Fruit fly (Drosophila melanogaster): Measurements from ENCODE around the gene CG8087.
A peak's percentile ranks its signal among the peaks of the same experiment; 100 is the strongest.

The CG8087 gene

DNA sequence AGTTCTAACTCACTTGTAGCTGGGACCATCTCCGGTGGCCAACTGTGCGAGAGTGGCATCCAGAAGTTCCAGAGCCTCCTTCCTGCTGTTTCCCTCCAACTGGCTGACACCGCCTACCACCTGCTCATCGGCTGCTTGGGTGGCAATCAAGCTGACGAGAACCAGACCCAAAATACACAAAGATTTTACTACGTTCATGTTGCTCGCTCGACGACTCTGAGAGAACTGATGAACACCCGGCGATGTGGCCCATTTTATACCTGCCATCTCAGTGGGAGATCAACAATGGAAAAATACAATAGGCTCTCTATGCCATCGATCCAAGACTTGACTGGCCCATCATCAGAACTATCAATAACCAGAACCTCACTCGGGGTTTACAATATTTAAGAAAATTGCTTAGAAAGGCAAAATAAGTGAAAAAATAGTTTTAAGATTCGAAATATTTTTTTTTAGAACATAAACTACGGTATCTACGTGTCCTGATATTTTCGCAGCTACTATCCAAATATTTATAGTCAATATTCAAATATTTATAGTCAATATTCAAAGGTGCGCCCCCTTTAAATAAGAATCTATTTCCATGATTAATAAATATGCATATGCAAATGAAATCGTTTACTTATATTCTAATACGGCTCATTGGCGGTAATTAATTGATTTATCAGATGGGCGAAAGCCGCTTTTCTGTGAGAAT lies 5.0 kb upstream of the CG8087 start, which contains the start of gene Cys (continued):
- TF ChIP-seq tx (GFP tag; optimal IDR thresholded peaks at IDR 0.05) (no peak), Lim3 (GFP tag; IDR thresholded peaks at IDR 0.05) (no peak), sim (GFP tag; IDR thresholded peaks at IDR 0.05) (0 out of 2 replicates have a peak, but pooled peaks have one; percentile 22), HLH4C (GFP tag; IDR thresholded peaks at IDR 0.05; ENCODE audit: partially characterized antibody) (0 out of 3 replicates have a peak, but pooled peaks have one; percentile 12), Sry-β (GFP tag; optimal IDR thresholded peaks at IDR 0.05) (no peak), CG33557 (GFP tag; optimal IDR thresholded peaks at IDR 0.05) (no peak), CG12391 (tag; optimal IDR thresholded peaks at IDR 0.05) (no peak), CG18262 (tag; optimal IDR thresholded peaks at IDR 0.05) (peak; percentile 34), CoRest (tag; optimal IDR thresholded peaks at IDR 0.05) (peak; percentile 37), GATAe (GFP tag; conservative IDR thresholded peaks at IDR 0.05) (no peak), CG18476 (GFP tag; optimal IDR thresholded peaks at IDR 0.05) (no peak), CG11085 (GFP tag; IDR thresholded peaks at IDR 0.05) (no peak), nau (GFP tag; optimal IDR thresholded peaks at IDR 0.05) (no peak), sna (GFP tag; IDR thresholded peaks at IDR 0.05; ENCODE audit: partially characterized antibody) (no peak), CG11723 (GFP tag; optimal IDR thresholded peaks at IDR 0.05) (no peak), CG11398 (GFP tag; optimal IDR thresholded peaks at IDR 0.05) (no peak), cg (GFP tag; optimal IDR thresholded peaks at IDR 0.05) (no peak), slp2 (GFP tag; optimal IDR thresholded peaks at IDR 0.05) (no peak), CG12659 (GFP tag; optimal IDR thresholded peaks at IDR 0.05) (no peak), CG10959 (GFP tag; IDR thresholded peaks at IDR 0.05) (no peak), CG3847 (GFP tag; IDR thresholded peaks at IDR 0.05) (peak; percentile 16; the same call in 1 of the 2 replicates), HLH54F (GFP tag; optimal IDR thresholded peaks at IDR 0.05) (peak; percentile 35), CG1647 (GFP tag; optimal IDR thresholded peaks at IDR 0.05) (no peak), CG3407 (GFP tag; optimal IDR thresholded peaks at IDR 0.05) (no peak), Adf1 (GFP tag; IDR thresholded peaks at IDR 0.05) (no peak), Side (GFP tag; optimal IDR thresholded peaks at IDR 0.05) (no peak), chm (GFP tag; IDR thresholded peaks at IDR 0.05) (peak; percentile 32; the same call in 1 of the 2 replicates), CG6654 (GFP tag; optimal IDR thresholded peaks at IDR 0.05) (no peak), HLH3B (GFP tag; IDR thresholded peaks at IDR 0.05) (no peak), zen2 (GFP tag; IDR thresholded peaks at IDR 0.05; ENCODE audit: partially characterized antibody) (no peak), Elba2 (GFP tag; optimal IDR thresholded peaks at IDR 0.05) (no peak), CG6765 (GFP tag; optimal IDR thresholded peaks at IDR 0.05) (peak; percentile 30), Bdp1 (GFP tag; optimal IDR thresholded peaks at IDR 0.05) (no peak), lab (GFP tag; optimal IDR thresholded peaks at IDR 0.05) (peak; percentile 1), tap (tag; optimal IDR thresholded peaks at IDR 0.05) (no peak), CG17328 (GFP tag; IDR thresholded peaks at IDR 0.05) (peak; percentile 36; the same call in 1 of the 2 replicates), Vsx1 (GFP tag; optimal IDR thresholded peaks at IDR 0.05) (peak; percentile 38), CG1832 (GFP tag; optimal IDR thresholded peaks at IDR 0.05) (no peak), CrebB (tag; optimal IDR thresholded peaks at IDR 0.05) (peak; percentile 36), cas (GFP tag; IDR thresholded peaks at IDR 0.05) (no peak), Blimp-1 (GFP tag; optimal IDR thresholded peaks at IDR 0.05) (peak; percentile 1), trem (tag; optimal IDR thresholded peaks at IDR 0.05) (no peak), CG42726 (GFP tag; IDR thresholded peaks at IDR 0.05; ENCODE audit: partially characterized antibody) (no peak), nerfin-1 (tag; optimal IDR thresholded peaks at IDR 0.05) (no peak), gcm2 (GFP tag; optimal IDR thresholded peaks at IDR 0.05) (no peak), slou (GFP tag; optimal IDR thresholded peaks at IDR 0.05) (no peak), ash1 (GFP tag; optimal IDR thresholded peaks at IDR 0.05) (no peak), Mad (GFP tag; optimal IDR thresholded peaks at IDR 0.05) (no peak), CG11456 (GFP tag; IDR thresholded peaks at IDR 0.05) (0 out of 3 replicates have a peak, but pooled peaks have one; percentile 61)

Measured in whole organism, embryonic.